Worm (Caenorhabditis elegans): ENCODE results near the gene F08C6.5.

The F08C6.5 gene

DNA sequence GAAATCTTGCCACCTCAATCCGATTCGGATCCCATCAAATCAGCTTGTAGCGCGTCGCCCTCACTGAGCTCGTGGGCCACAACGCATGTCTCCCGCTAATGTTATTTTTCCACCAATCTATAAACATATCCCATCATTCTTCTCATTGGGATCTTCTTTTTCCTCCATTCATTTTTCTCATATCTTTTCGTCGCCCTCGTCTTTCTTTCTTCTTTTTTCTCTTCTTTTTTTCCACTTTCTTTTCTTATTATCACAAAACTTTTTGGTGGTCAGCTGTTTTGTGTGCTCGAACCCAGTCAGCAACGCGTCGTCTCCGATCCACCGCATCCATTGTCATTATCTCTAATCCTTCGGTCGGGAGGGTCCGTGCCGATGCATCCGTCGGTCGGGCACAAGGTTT is 35.4 kb upstream of the F08C6.5 start:
- TF ChIP-seq ZK546.5 (tag; optimal IDR thresholded peaks at IDR 0.05) (no peak), mes-2 (tag; optimal IDR thresholded peaks at IDR 0.05; ENCODE audit: poor library complexity, severe bottlenecking) (no peak), F26F4.8 (GFP tag; conservative IDR thresholded peaks at IDR 0.05) (no peak), pqm-1 (tag; optimal IDR thresholded peaks at IDR 0.05) (no peak), R02D3.7 (tag; optimal IDR thresholded peaks at IDR 0.05) (no peak), zfp-3 (GFP tag; conservative IDR thresholded peaks at IDR 0.05) (no peak), ztf-7 (tag; optimal IDR thresholded peaks at IDR 0.05) (no peak), nhr-11 (tag; optimal IDR thresholded peaks at IDR 0.05) (peak; percentile 52), madf-5 (GFP tag; IDR thresholded peaks at IDR 0.05) (no peak), fos-1 (tag; optimal IDR thresholded peaks at IDR 0.05) (no peak), unc-39 (tag; optimal IDR thresholded peaks at IDR 0.05) (no peak), daf-16 (GFP tag; optimal IDR thresholded peaks at IDR 0.05) (peak in 1 of 2 experiments; percentile 89), daf-16 (tag; optimal IDR thresholded peaks at IDR 0.05) (no peak), dmd-9 (GFP tag; IDR thresholded peaks at IDR 0.05) (no peak), ceh-32 (tag; optimal IDR thresholded peaks at IDR 0.05; ENCODE audit: poor library complexity) (no peak), F49E8.2 (tag; optimal IDR thresholded peaks at IDR 0.05; ENCODE audit: borderline replicate concordance) (no peak), nhr-237 (tag; optimal IDR thresholded peaks at IDR 0.05) (no peak), lir-3 (tag; optimal IDR thresholded peaks at IDR 0.05) (no peak), lin-29 (GFP tag; IDR thresholded peaks at IDR 0.05) (no peak), madf-9 (GFP tag; conservative IDR thresholded peaks at IDR 0.05) (no peak), T26A8.4 (GFP tag; IDR thresholded peaks at IDR 0.05) (no peak), mxl-3 (GFP tag; optimal IDR thresholded peaks at IDR 0.05) (no peak), ceh-82 (tag; optimal IDR thresholded peaks at IDR 0.05) (no peak), F10B5.3 (tag; optimal IDR thresholded peaks at IDR 0.05) (no peak), jun-1 (tag; optimal IDR thresholded peaks at IDR 0.05) (no peak), nhr-10 (tag; optimal IDR thresholded peaks at IDR 0.05) (no peak), tag-97 (GFP tag; IDR thresholded peaks at IDR 0.05) (no peak), lsy-2 (tag; optimal IDR thresholded peaks at IDR 0.05) (no peak), saeg-2 (GFP tag; IDR thresholded peaks at IDR 0.05) (no peak), ctbp-1 (GFP tag; IDR thresholded peaks at IDR 0.05) (no peak), nhr-77 (tag; optimal IDR thresholded peaks at IDR 0.05) (no peak), cey-2 (tag; optimal IDR thresholded peaks at IDR 0.05; ENCODE audit: borderline replicate concordance, insufficient read depth) (no peak), attf-4 (tag; optimal IDR thresholded peaks at IDR 0.05) (no peak), aha-1 (tag) (peak; percentile 81), dpl-1 (GFP tag; optimal IDR thresholded peaks at IDR 0.05) (no peak), ZK337.2 (GFP tag; IDR thresholded peaks at IDR 0.05) (no peak), mep-1 (tag; optimal IDR thresholded peaks at IDR 0.05) (no peak), ceh-20 (GFP tag; IDR thresholded peaks at IDR 0.05) (0 out of 2 replicates have a peak, but pooled peaks have one; percentile 11), hlh-11 (tag; optimal IDR thresholded peaks at IDR 0.05) (peak; percentile 69), dve-1 (tag; optimal IDR thresholded peaks at IDR 0.05; ENCODE audit: insufficient read depth) (no peak), T20F7.1 (GFP tag; optimal IDR thresholded peaks at IDR 0.05) (no peak), ceh-62 (tag; optimal IDR thresholded peaks at IDR 0.05) (no peak)

DNA sequence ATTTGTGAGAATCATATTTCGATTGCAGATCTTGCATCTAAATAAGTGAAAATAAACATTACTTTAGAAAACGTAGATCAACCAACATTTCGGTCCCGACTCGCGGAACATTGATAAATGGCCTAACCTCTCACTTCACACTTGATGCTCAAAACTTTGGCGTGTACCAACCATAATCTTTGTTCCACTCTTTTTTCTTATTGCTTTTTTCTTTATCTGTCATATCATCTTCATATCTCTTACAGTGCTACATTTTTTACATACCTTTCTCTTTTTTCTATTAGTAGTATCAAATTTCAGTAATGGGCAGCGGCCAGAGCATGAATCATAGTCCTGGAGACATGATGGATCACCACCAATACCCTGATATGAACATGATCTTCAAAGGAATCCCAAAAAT is 33.9 kb upstream of the F08C6.5 start, which contains the start of gene F46C8.3:
F46C8.3 (plus strand) TSS at position 301 of the 400 bp plus-strand sequence.
- no peak for TF ChIP-seq fkh-10 (GFP tag; optimal IDR thresholded peaks at IDR 0.05)
